Fruit fly (Drosophila melanogaster) Kc167 (cell line): ENCODE measurements around the gene Sr-CIII.

Experiments
- Myc ChIP-seq: fragments of >200 bp; optimal IDR thresholded peaks from 2 replicates; lab custom pipeline; 2017; ENCODE audit warnings: missing external identifiers
- Sin3A ChIP-seq: fragments of >200 bp; optimal IDR thresholded peaks from 2 replicates; lab custom pipeline; 2018; ENCODE audit warnings: missing external identifiers
- h ChIP-seq: fragments of >200 bp; optimal IDR thresholded peaks from 3 replicates; lab custom pipeline; 2018; ENCODE audit warnings: missing external identifiers
- insv ChIP-seq: fragments of >200 bp; optimal IDR thresholded peaks from 3 replicates; lab custom pipeline; 2018; ENCODE audit warnings: missing external identifiers
- psq ChIP-seq: fragments of >200 bp; optimal IDR thresholded peaks from 2 replicates; lab custom pipeline; 2017; ENCODE audit warnings: missing external identifiers
- ttk ChIP-seq: sonication (Bioruptor generic); optimal IDR thresholded peaks from 2 replicates; lab custom pipeline; 2017; ENCODE audit warnings: missing external identifiers

The Sr-CIII gene

DNA sequence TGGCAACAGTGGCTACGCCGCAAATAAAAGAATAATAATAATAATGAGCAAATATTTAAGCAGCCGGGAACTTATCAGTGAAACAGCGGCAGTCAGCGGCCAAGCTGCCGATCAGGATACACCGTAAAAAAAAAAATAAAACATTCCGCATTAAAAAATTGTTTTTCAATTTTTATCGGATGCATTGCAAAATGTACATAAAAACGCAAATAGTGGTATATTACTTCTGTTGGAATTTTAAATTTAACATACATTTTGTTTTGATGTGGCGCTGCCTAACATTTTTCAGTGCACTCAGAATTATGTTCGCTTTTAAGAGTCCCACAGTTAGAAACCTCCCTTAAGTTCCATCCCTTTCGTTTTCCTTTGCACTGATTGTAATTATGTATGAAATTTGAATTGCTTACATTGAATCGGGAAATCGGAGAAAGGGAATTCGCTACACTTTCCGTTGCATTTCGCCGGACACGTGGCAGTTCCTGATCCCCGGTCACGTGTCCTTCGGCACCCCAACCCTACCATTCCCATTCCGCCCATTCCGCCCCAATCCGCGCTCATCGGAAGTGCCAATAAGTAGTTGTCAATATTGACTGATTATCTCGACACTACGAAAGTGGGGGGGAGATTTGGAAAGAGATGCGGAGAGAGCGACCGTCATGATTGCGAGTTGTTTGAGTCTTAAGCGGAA is 1.0 kb upstream of the Sr-CIII start:
- TF ChIP-seq insv (lab: Kevin White, UChicago), result no peak
- TF ChIP-seq h (lab: Kevin White, UChicago), result no peak
- TF ChIP-seq ttk (lab: Kevin White, UChicago), result no peak
- no peak for TF ChIP-seq Sin3A
- TF ChIP-seq Myc (lab: Kevin White, UChicago), result no peak
- TF ChIP-seq psq, result no peak

DNA sequence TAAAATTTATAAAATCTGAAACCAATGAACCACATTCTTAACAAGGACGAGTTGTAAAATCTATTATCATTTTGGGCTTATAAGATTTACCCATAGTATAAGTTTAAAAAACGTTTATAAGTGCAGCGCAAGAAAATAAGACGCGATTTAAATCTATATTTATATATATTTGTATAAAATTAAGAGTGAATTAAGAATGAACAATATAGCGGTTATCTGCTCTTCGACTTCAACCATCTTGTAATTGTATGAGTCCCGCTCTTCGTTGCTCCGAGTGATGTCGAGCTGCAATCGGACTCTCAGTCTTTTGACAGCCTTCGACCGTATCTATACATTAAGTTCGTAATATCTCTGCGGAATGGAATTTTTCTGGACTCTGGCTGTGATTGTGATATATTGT is 1.3 kb downstream of the Sr-CIII start, which contains the start of gene Sr-CI:
Gene Sr-CI (plus strand): TSS at position 301 of the 400 bp plus-strand sequence.
- no peak for TF ChIP-seq insv (lab: Kevin White, UChicago)
- no peak for TF ChIP-seq h (lab: Kevin White, UChicago)
- no peak for TF ChIP-seq Sin3A
- no peak for TF ChIP-seq ttk (lab: Kevin White, UChicago)

DNA sequence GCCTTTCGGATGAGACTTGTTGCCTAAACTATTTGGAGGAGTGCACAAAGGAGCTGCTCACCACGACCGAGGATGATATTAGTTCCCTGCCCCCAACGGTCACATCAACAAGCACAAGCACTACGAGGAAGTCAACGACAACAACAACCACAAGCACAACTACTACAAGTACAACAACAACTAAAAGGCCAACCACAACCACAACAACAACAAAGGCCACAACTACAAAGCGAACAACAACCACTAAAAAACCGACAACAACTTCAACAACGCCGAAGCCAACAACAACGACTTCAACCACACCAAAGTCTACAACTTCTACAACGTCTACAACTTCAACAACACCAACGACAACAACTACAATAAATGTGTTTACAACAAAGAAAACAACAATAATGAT is 2.9 kb downstream of the Sr-CIII start:
- no peak for TF ChIP-seq insv (lab: Kevin White, UChicago)
- no peak for TF ChIP-seq Sin3A
- TF ChIP-seq h (lab: Kevin White, UChicago), result no peak
- TF ChIP-seq psq, result no peak
- no peak for TF ChIP-seq ttk (lab: Kevin White, UChicago)
- no peak for TF ChIP-seq Myc (lab: Kevin White, UChicago)

DNA sequence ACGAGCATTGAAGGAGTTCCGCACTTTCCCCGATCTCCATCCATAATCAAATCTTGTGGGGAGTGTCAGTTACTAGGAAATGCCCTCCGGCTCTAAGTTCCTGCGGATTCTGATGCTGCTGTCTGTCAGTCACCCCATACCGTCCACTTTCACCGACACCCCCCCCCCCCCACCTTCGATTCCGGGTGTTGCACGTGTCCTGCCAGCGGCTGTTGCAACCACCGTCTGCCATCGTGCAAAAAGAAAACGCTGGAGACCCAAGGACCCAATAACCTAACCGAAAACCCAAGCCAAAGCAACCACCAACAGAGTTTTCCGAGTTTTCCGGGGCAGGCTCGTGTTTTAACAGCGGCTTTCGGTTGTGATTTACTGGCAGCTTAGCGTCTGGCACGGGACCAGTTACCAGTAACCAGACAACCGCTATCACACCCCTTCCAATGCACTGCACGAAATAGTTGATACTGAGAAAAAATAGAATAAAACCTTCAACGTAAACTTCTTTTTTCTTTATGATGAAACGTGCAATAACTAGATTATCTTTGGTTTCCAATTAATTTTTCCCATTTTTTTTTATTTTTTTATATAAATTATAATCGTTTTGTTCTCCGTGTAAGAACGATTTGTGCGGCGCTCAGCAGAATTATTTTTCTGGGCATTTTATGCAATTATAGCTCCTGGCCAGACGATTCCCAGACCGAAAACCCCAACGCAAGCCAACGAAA is 4.6 kb downstream of the Sr-CIII start:
- no peak for TF ChIP-seq h (lab: Kevin White, UChicago)
- no peak for TF ChIP-seq Sin3A
- TF ChIP-seq ttk (lab: Kevin White, UChicago), result no peak
- TF ChIP-seq insv (lab: Kevin White, UChicago), result no peak
- no peak for TF ChIP-seq Myc (lab: Kevin White, UChicago)
- no peak for TF ChIP-seq psq

DNA sequence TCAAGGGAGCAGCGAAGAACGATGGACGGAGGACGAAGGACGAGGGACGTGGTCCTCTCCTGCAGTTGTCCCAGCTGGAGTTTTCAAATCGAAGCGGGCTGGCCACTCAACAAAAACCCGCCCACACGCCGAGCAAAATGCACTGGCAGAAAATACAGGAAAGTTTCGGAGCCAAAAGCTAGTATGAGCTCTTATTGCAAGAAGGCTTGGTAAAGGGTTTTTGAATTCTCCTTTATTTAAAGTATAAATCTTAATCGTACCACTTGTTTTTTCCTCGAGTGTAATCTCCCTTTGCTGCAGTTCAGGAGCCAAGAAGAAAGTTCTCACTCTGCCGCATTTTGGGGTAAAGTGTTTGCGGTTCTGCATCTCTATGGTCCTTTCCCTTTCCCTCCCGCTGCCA is 8.7 kb downstream of the Sr-CIII start:
- TF ChIP-seq h (lab: Kevin White, UChicago) (no peak), psq (no peak)

DNA sequence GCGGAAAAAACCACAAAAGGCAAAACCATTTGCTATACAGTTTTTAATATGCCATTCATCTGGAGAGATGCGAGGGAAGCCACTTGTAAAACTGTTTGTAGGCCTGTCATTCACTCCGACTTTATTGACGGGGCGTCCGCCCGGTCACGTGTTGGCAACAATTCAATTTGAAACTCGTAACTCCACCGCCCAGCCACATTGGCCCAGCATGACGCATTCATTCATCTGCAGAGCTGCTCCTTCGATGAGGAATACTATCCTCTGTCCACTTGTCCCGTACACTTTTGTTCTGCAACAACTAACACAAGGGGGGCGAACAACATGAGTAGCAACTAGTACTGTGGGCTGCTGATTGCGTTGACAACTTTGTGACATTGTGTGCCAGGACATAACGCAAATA is 12.2 kb downstream of the Sr-CIII start:
- TF ChIP-seq ttk (lab: Kevin White, UChicago) (no peak), Sin3A (no peak), psq (no peak), insv (lab: Kevin White, UChicago) (no peak), h (lab: Kevin White, UChicago) (no peak), Myc (lab: Kevin White, UChicago) (no peak)

DNA sequence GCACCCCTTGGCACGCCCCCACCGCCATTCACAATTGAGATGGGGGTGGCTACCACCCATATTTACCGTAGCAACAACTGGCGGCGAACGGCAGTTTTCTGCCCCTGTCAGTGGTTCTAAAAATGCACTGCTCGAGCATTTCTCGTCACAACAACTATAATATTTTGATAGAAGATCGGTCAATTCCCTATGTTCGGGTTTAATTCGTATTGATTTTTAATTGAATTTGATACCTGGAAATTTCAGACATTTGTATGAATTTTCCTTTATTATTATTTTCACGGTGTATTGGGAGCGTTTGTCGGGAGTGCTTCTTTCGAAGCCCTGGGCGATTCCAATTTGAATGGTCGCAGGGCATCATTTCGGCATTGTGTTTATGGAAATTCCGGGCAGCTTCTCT is 12.9 kb downstream of the Sr-CIII start:
- TF ChIP-seq h (lab: Kevin White, UChicago), result no peak
- TF ChIP-seq insv (lab: Kevin White, UChicago), result no peak
- no peak for TF ChIP-seq Myc (lab: Kevin White, UChicago)
- TF ChIP-seq Sin3A, result no peak
- TF ChIP-seq psq, result no peak
- TF ChIP-seq ttk (lab: Kevin White, UChicago), result no peak

DNA sequence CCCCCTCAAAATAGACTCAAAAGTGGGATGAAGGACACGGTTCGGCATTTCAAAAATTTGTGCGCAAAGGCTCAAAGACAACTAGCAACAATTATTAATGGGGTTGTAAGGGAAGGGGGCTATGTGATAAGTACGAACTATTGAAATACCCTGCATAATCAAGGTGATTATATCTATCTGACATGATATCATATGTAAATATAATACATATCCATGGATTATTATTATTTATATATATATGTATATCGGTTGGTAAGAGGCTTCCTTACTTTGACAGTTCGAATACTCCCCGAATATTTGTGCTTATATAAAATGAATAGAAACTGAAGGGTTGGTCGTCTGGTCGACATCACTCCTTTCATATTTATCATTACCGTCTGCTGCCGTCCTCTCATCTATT is 13.8 kb downstream of the Sr-CIII start:
- no peak for TF ChIP-seq psq
- TF ChIP-seq Sin3A, result no peak
- no peak for TF ChIP-seq h (lab: Kevin White, UChicago)
- TF ChIP-seq insv (lab: Kevin White, UChicago), result no peak
- no peak for TF ChIP-seq ttk (lab: Kevin White, UChicago)
- no peak for TF ChIP-seq Myc (lab: Kevin White, UChicago)

DNA sequence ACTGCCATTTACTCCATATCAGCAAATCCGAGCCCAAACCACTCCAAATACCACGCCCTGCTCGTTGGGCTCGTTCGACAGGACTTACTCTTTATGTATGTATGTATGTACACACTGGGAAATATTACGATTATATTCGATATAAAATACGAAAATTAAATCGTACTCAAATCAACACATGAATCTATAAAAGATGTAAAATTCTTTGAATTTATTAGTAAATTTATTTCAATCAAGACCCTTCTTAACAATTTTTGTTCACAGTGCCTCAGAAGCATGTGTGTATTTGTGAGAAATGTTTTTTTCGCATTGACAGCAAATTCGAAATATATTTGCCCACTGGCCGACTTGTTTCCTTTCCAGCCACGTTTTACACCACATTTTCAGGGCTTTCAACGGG is 26.2 kb downstream of the Sr-CIII start:
- TF ChIP-seq insv (lab: Kevin White, UChicago) (no peak), h (lab: Kevin White, UChicago) (no peak), ttk (lab: Kevin White, UChicago) (no peak), Sin3A (no peak), Myc (lab: Kevin White, UChicago) (no peak), psq (no peak)

DNA sequence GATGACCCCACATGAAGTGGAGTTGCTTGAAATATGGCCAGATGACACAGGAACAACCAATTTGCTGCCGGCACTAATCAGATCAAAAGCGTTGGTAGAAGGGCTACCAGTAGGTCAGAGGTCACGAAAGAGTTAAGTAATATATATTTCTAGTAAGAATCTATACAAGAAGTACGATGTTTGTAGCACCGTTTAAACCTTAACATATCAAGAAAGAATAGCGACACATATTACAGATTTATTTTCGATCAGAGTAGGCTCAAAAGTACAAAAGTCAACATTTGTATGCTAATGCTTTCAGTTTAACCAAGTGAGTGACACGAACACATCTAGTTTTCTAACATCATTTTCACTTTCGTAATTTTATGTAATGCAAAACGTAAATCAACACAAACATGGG is 28.8 kb downstream of the Sr-CIII start, which contains the start of gene CG2955:
Gene CG2955 (plus strand): TSS at position 301 of the 400 bp plus-strand sequence.
- no peak for TF ChIP-seq Myc (lab: Kevin White, UChicago)
- no peak for TF ChIP-seq psq
- no peak for TF ChIP-seq insv (lab: Kevin White, UChicago)
- TF ChIP-seq h (lab: Kevin White, UChicago), result no peak
- TF ChIP-seq ttk (lab: Kevin White, UChicago), result no peak
- no peak for TF ChIP-seq Sin3A

DNA sequence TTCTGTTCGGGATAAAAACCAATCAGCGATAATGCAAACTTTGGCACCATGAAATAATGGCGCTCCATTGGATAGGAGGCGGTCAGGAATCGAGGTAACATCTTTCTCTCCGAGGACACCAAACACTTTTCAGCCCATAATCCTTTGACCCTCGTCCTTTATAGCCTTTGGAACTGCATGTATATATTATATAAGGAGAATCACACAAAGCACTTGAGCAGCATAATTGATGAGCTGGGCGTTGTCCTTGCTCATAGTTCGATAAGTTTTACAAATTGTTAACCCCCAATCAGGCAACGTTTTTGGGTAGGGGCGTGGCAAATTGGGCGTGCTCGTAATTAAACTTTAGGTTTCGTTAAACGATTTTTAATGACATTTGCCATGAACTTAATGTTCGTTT is 45.9 kb downstream of the Sr-CIII start, which contains the start of gene Or24a:
Gene Or24a (minus strand): TSS at position 101 of the 400 bp plus-strand sequence.
- TF ChIP-seq Myc (lab: Kevin White, UChicago) (no peak), insv (lab: Kevin White, UChicago) (no peak), ttk (lab: Kevin White, UChicago) (no peak), psq (no peak), Sin3A (no peak), h (lab: Kevin White, UChicago) (no peak)
